Worm (Caenorhabditis elegans): ENCODE measurements around the gene C47D12.4.

Gene C47D12.4

DNA sequence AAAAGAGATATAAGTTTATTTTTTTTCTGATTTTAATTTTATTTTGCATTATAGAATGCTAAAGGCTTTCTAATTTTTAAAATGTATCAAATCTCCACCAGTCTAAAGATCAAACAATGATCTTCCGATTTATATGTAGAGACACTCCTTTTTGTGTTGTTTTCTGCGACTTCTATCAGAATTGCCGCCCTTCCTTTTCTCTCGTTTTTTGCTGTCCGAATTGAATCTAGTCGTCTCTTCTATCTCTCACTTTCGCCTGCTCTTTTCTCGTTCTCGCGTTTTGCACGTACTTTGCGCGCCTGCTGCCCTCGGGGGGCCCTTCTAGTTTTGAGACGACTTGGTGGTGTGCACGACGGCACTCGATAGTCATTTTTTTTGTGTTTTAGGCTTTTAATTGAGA lies 42.8 kb downstream of the C47D12.4 start (continued):
- peak in 1 of 3 experiments; percentile 41 for TF ChIP-seq ceh-82 (tag; optimal IDR thresholded peaks at IDR 0.05)
- no peak for TF ChIP-seq mef-2 (tag; optimal IDR thresholded peaks at IDR 0.05)
- TF ChIP-seq lir-3 (tag; optimal IDR thresholded peaks at IDR 0.05; ENCODE audit: poor library complexity): no peak
- TF ChIP-seq ets-5 (GFP tag; IDR thresholded peaks at IDR 0.05): no peak
- no peak for TF ChIP-seq C04F5.9 (tag; optimal IDR thresholded peaks at IDR 0.05)
- no peak for TF ChIP-seq hlh-4 (tag; optimal IDR thresholded peaks at IDR 0.05)
- TF ChIP-seq swsn-7 (tag; optimal IDR thresholded peaks at IDR 0.05): peak; percentile 51
- TF ChIP-seq sup-37 (GFP tag; optimal IDR thresholded peaks at IDR 0.05): no peak
- no peak for TF ChIP-seq ceh-88 (GFP tag; IDR thresholded peaks at IDR 0.05)
- no peak for TF ChIP-seq lin-15B (tag; optimal IDR thresholded peaks at IDR 0.05)
- TF ChIP-seq sptf-1 (tag; optimal IDR thresholded peaks at IDR 0.05): no peak
- TF ChIP-seq unc-86 (tag; optimal IDR thresholded peaks at IDR 0.05): no peak
- no peak for TF ChIP-seq unc-98 (GFP tag; IDR thresholded peaks at IDR 0.05)
- no peak for TF ChIP-seq ceh-8 (GFP tag; optimal IDR thresholded peaks at IDR 0.05)
- TF ChIP-seq ceh-90 (tag; optimal IDR thresholded peaks at IDR 0.05): no peak
- no peak for TF ChIP-seq mdl-1 (tag; optimal IDR thresholded peaks at IDR 0.05)
- no peak for TF ChIP-seq pqm-1 (tag; optimal IDR thresholded peaks at IDR 0.05)
- TF ChIP-seq nhr-20 (tag; optimal IDR thresholded peaks at IDR 0.05): peak; percentile 77
- no peak for TF ChIP-seq C34B4.2 (tag; optimal IDR thresholded peaks at IDR 0.05)
- peak; percentile 44 for TF ChIP-seq xbp-1 (tag; optimal IDR thresholded peaks at IDR 0.05)
- TF ChIP-seq mep-1 (tag; optimal IDR thresholded peaks at IDR 0.05): peak; percentile 48
- no peak for TF ChIP-seq egl-27 (tag; optimal IDR thresholded peaks at IDR 0.05)
- no peak for TF ChIP-seq alr-1 (tag; optimal IDR thresholded peaks at IDR 0.05; ENCODE audit: borderline replicate concordance)
- no peak for TF ChIP-seq lin-13 (GFP tag; optimal IDR thresholded peaks at IDR 0.05)
- TF ChIP-seq tbx-2 (tag; optimal IDR thresholded peaks at IDR 0.05): peak; percentile 43
- no peak for TF ChIP-seq aly-2 (tag; optimal IDR thresholded peaks at IDR 0.05)
- peak; percentile 29 for TF ChIP-seq irx-1 (tag; optimal IDR thresholded peaks at IDR 0.05)
- TF ChIP-seq zag-1 (tag; optimal IDR thresholded peaks at IDR 0.05): no peak
- TF ChIP-seq tlp-1 (tag; optimal IDR thresholded peaks at IDR 0.05): no peak
- no peak for TF ChIP-seq pax-3 (tag; optimal IDR thresholded peaks at IDR 0.05)
- TF ChIP-seq F16B12.6 (tag; optimal IDR thresholded peaks at IDR 0.05): no peak
- peak; percentile 79 for TF ChIP-seq snu-23 (GFP tag; optimal IDR thresholded peaks at IDR 0.05)
- no peak for TF ChIP-seq nhr-11 (tag; optimal IDR thresholded peaks at IDR 0.05)
- peak; percentile 14 for TF ChIP-seq skn-1 (tag; optimal IDR thresholded peaks at IDR 0.05)
- peak; percentile 23 to 44 for TF ChIP-seq lsy-2 (tag; optimal IDR thresholded peaks at IDR 0.05)
- no peak for TF ChIP-seq unc-62 (GFP tag; optimal IDR thresholded peaks at IDR 0.05)
- TF ChIP-seq nhr-84 (tag; optimal IDR thresholded peaks at IDR 0.05): no peak
- no peak for TF ChIP-seq hlh-17 (GFP tag; optimal IDR thresholded peaks at IDR 0.05; ENCODE audit: borderline replicate concordance)
- no peak for TF ChIP-seq ama-1 (optimal IDR thresholded peaks at IDR 0.05)
- no peak for TF ChIP-seq nhr-12 (tag; optimal IDR thresholded peaks at IDR 0.05)
- TF ChIP-seq lin-14 (GFP tag; optimal IDR thresholded peaks at IDR 0.05): peak; percentile 89
- TF ChIP-seq elt-2 (tag; optimal IDR thresholded peaks at IDR 0.05): no peak
- TF ChIP-seq nhr-76 (tag; optimal IDR thresholded peaks at IDR 0.05): no peak
- no peak for TF ChIP-seq ceh-63 (GFP tag; optimal IDR thresholded peaks at IDR 0.05)
- TF ChIP-seq dsc-1 (tag; optimal IDR thresholded peaks at IDR 0.05): peak; percentile 38
- no peak for TF ChIP-seq elt-3 (tag; optimal IDR thresholded peaks at IDR 0.05)
- TF ChIP-seq ztf-4 (tag; optimal IDR thresholded peaks at IDR 0.05): no peak
- peak; percentile 3 for TF ChIP-seq egl-13 (tag; optimal IDR thresholded peaks at IDR 0.05)
- TF ChIP-seq snpc-4 (tag; optimal IDR thresholded peaks at IDR 0.05): no peak
- peak; percentile 72 for TF ChIP-seq nhr-71 (tag; optimal IDR thresholded peaks at IDR 0.05)
- no peak for TF ChIP-seq unc-130 (tag; optimal IDR thresholded peaks at IDR 0.05)
- no peak for TF ChIP-seq Y116A8C.19 (tag; optimal IDR thresholded peaks at IDR 0.05; ENCODE audit: borderline replicate concordance)
- TF ChIP-seq zip-4 (GFP tag; optimal IDR thresholded peaks at IDR 0.05): no peak
- TF ChIP-seq ztf-11 (tag; optimal IDR thresholded peaks at IDR 0.05): no peak

All from whole organism, L1 larva.